Fruit fly (Drosophila melanogaster): Measurements from ENCODE around the gene indra.

indra gene

dm6 chr3L:1302234-1302949 lies 39.8 kb downstream of the indra start, which contains the start of the genes Rac1 and Acat2 (continued):
- TF ChIP-seq Elba2 (GFP tag; optimal IDR thresholded peaks at IDR 0.05), result no peak
- peak; percentile 31 for TF ChIP-seq CG8924 (tag; optimal IDR thresholded peaks at IDR 0.05)
- peak; percentile 41 for TF ChIP-seq Sry-δ (GFP tag; optimal IDR thresholded peaks at IDR 0.05)
- peak; percentile 62 for TF ChIP-seq Med (GFP tag)
- TF ChIP-seq Sin3A (optimal IDR thresholded peaks at IDR 0.05), result peak; percentile 95
- TF ChIP-seq mld (GFP tag; IDR thresholded peaks at IDR 0.05; ENCODE audit: partially characterized antibody), result no peak
- TF ChIP-seq bcd (GFP tag; optimal IDR thresholded peaks at IDR 0.05), result no peak
- no peak for TF ChIP-seq CG6683 (GFP tag; optimal IDR thresholded peaks at IDR 0.05)
- TF ChIP-seq CG11085 (GFP tag; IDR thresholded peaks at IDR 0.05), result no peak
- no peak for TF ChIP-seq CG15269 (tag; optimal IDR thresholded peaks at IDR 0.05)
- TF ChIP-seq Tbp (GFP tag; optimal IDR thresholded peaks at IDR 0.05), result no peak
- TF ChIP-seq Myb (GFP tag; optimal IDR thresholded peaks at IDR 0.05), result peak; percentile 47
- no peak for TF ChIP-seq CG8944 (GFP tag; optimal IDR thresholded peaks at IDR 0.05)
- TF ChIP-seq knrl (GFP tag; IDR thresholded peaks at IDR 0.05; ENCODE audit: partially characterized antibody), result peak; percentile 38; the same call in 1 of the 3 replicates
- no peak for TF ChIP-seq CG10959 (GFP tag; IDR thresholded peaks at IDR 0.05)
- no peak for TF ChIP-seq CG30403 (GFP tag; optimal IDR thresholded peaks at IDR 0.05)
- TF ChIP-seq ind (GFP tag; optimal IDR thresholded peaks at IDR 0.05), result no peak
- no peak for TF ChIP-seq HHEX (GFP tag; optimal IDR thresholded peaks at IDR 0.05)
- TF ChIP-seq ro (GFP tag; IDR thresholded peaks at IDR 0.05), result no peak
- no peak for TF ChIP-seq jigr1 (GFP tag; IDR thresholded peaks at IDR 0.05)
- no peak for TF ChIP-seq esg (GFP tag; conservative IDR thresholded peaks at IDR 0.05)
- no peak for TF ChIP-seq al (GFP tag; IDR thresholded peaks at IDR 0.05)
- TF ChIP-seq Rfx (GFP tag; IDR thresholded peaks at IDR 0.05), result no peak
- TF ChIP-seq stwl (tag; optimal IDR thresholded peaks at IDR 0.05), result peak; percentile 56
- no peak for TF ChIP-seq CG14050 (GFP tag; IDR thresholded peaks at IDR 0.05)
- no peak for TF ChIP-seq Scr (GFP tag; IDR thresholded peaks at IDR 0.05; ENCODE audit: partially characterized antibody)
- TF ChIP-seq CG11456 (GFP tag; IDR thresholded peaks at IDR 0.05), result no peak
- TF ChIP-seq CG10979 (tag; optimal IDR thresholded peaks at IDR 0.05), result no peak
- TF ChIP-seq vvl (GFP tag; IDR thresholded peaks at IDR 0.05), result peak; percentile 27; the same call in 1 of the 2 replicates
- no peak for TF ChIP-seq Neu2 (GFP tag; optimal IDR thresholded peaks at IDR 0.05; ENCODE audit: borderline replicate concordance)
- no peak for TF ChIP-seq CG3065 (GFP tag; optimal IDR thresholded peaks at IDR 0.05)
- no peak for TF ChIP-seq tx (GFP tag; optimal IDR thresholded peaks at IDR 0.05)
- TF ChIP-seq CG14860 (GFP tag; IDR thresholded peaks at IDR 0.05; ENCODE audit: partially characterized antibody), result 0 out of 3 replicates have a peak, but pooled peaks have one; percentile 21
- TF ChIP-seq CG13424 (tag; optimal IDR thresholded peaks at IDR 0.05), result no peak
- no peak for TF ChIP-seq nerfin-1 (tag; optimal IDR thresholded peaks at IDR 0.05)
- TF ChIP-seq chm (GFP tag; IDR thresholded peaks at IDR 0.05), result no peak
- peak in 1 of 2 experiments; percentile 12 for TF ChIP-seq chif (GFP tag; optimal IDR thresholded peaks at IDR 0.05)
- TF ChIP-seq fd102C (GFP tag; optimal IDR thresholded peaks at IDR 0.05), result no peak
- peak; percentile 43 for TF ChIP-seq Nf-YC (tag; optimal IDR thresholded peaks at IDR 0.05)
- TF ChIP-seq CG17361 (GFP tag; IDR thresholded peaks at IDR 0.05), result peak; percentile 57; the same call in 2 of the 3 replicates
- no peak for TF ChIP-seq tgo (GFP tag; IDR thresholded peaks at IDR 0.05)
- TF ChIP-seq CG11695 (GFP tag; IDR thresholded peaks at IDR 0.05), result no peak
- peak; percentile 61 for TF ChIP-seq CG15514 (GFP tag; optimal IDR thresholded peaks at IDR 0.05)
- TF ChIP-seq CG7357 (GFP tag; IDR thresholded peaks at IDR 0.05), result peak; percentile 94
- peak in 1 of 2 experiments; percentile 23 for TF ChIP-seq crp (GFP tag; optimal IDR thresholded peaks at IDR 0.05)
- no peak for TF ChIP-seq Blimp-1 (GFP tag; optimal IDR thresholded peaks at IDR 0.05)
- peak; percentile 20 for TF ChIP-seq zf30C (GFP tag; optimal IDR thresholded peaks at IDR 0.05)
- no peak for TF ChIP-seq Hey (tag; optimal IDR thresholded peaks at IDR 0.05)
- no peak for TF ChIP-seq chinmo (GFP tag; IDR thresholded peaks at IDR 0.05; ENCODE audit: partially characterized antibody)
- TF ChIP-seq pb (GFP tag; optimal IDR thresholded peaks at IDR 0.05), result no peak

Measured in whole organism, embryonic.